Fruit fly (Drosophila melanogaster) S2 (cell line): ENCODE measurements around the gene PKD.

ENCODE experiments used
- CG8478 ChIP-seq: fragments of >200 bp; optimal IDR thresholded peaks from 2 replicates; lab custom pipeline; 2018
- CTCF ChIP-seq, 2 experiments: fragments of >200 bp; optimal IDR thresholded peaks; 2 replicates each; lab custom pipeline; 2018

The PKD gene

dm6 chr3R:18298298-18298899 lies 15.8 kb downstream of the PKD start:
- TF ChIP-seq CG8478 (lab: Kevin White, UChicago), result no peak
- TF ChIP-seq CTCF (optimal IDR thresholded peaks at IDR 0.05; lab: Kevin White, UChicago), result no peak

- TF ChIP-seq CTCF (optimal IDR thresholded peaks at IDR 0.05; lab: Kevin White, UChicago), result no peak
- TF ChIP-seq CG8478 (lab: Kevin White, UChicago), result no peak
These were observed 16.5 kb downstream of the PKD start for dm6 chr3R:18297444-18298297.

- TF ChIP-seq CTCF (optimal IDR thresholded peaks at IDR 0.05; lab: Kevin White, UChicago) (no peak), CG8478 (lab: Kevin White, UChicago) (no peak)
These were observed 17.5 kb downstream of the PKD start for dm6 chr3R:18296737-18297136.

dm6 chr3R:18296084-18296483 lies 18.1 kb downstream of the PKD start:
- TF ChIP-seq CTCF (optimal IDR thresholded peaks at IDR 0.05; lab: Kevin White, UChicago), result no peak
- no peak for TF ChIP-seq CG8478 (lab: Kevin White, UChicago)

- TF ChIP-seq CG8478 (lab: Kevin White, UChicago) (no peak), CTCF (optimal IDR thresholded peaks at IDR 0.05; lab: Kevin White, UChicago) (no peak)
These were observed 18.8 kb downstream of the PKD start for dm6 chr3R:18295262-18295944.

dm6 chr3R:18294488-18294887 lies 19.7 kb downstream of the PKD start:
- TF ChIP-seq CG8478 (lab: Kevin White, UChicago), result no peak
- no peak for TF ChIP-seq CTCF (optimal IDR thresholded peaks at IDR 0.05; lab: Kevin White, UChicago)

dm6 chr3R:18292371-18292770 lies 21.8 kb downstream of the PKD start:
- TF ChIP-seq CG8478 (lab: Kevin White, UChicago) (no peak), CTCF (optimal IDR thresholded peaks at IDR 0.05; lab: Kevin White, UChicago) (no peak)

- no peak for TF ChIP-seq CTCF (optimal IDR thresholded peaks at IDR 0.05; lab: Kevin White, UChicago)
- no peak for TF ChIP-seq CG8478 (lab: Kevin White, UChicago)
These were observed 22.4 kb downstream of the PKD start for dm6 chr3R:18291831-18292230.

- no peak for TF ChIP-seq CTCF (optimal IDR thresholded peaks at IDR 0.05; lab: Kevin White, UChicago)
- no peak for TF ChIP-seq CG8478 (lab: Kevin White, UChicago)
These were observed 25.5 kb downstream of the PKD start, which contains the start of gene CG7131 for dm6 chr3R:18288677-18289076. TSS of gene CG7131 (minus strand) at chr3R:18288777.

- TF ChIP-seq CG8478 (lab: Kevin White, UChicago), result no peak
- TF ChIP-seq CTCF (optimal IDR thresholded peaks at IDR 0.05; lab: Kevin White, UChicago), result peak; percentile 42
These were observed 30.8 kb downstream of the PKD start, which contains the start of the genes CG14312 and CG8064 for dm6 chr3R:18283441-18283840. TSS of gene CG14312 (minus strand) at chr3R:18283528. TSS of gene CG8064 (plus strand) at chr3R:18283660.

dm6 chr3R:18280866-18281473 lies 33.2 kb downstream of the PKD start:
- no peak for TF ChIP-seq CG8478 (lab: Kevin White, UChicago)
- TF ChIP-seq CTCF (optimal IDR thresholded peaks at IDR 0.05; lab: Kevin White, UChicago), result no peak

- no peak for TF ChIP-seq CG8478 (lab: Kevin White, UChicago)
- TF ChIP-seq CTCF (optimal IDR thresholded peaks at IDR 0.05; lab: Kevin White, UChicago), result no peak
These were observed 34.1 kb downstream of the PKD start for dm6 chr3R:18280133-18280532.

- TF ChIP-seq CG8478 (lab: Kevin White, UChicago), result no peak
- no peak for TF ChIP-seq CTCF (optimal IDR thresholded peaks at IDR 0.05; lab: Kevin White, UChicago)
These were observed 34.7 kb downstream of the PKD start, which contains the start of gene CG7142 for dm6 chr3R:18279494-18279893. TSS of gene CG7142 (minus strand) at chr3R:18279522.

dm6 chr3R:18277406-18277805 lies 36.8 kb downstream of the PKD start:
- TF ChIP-seq CG8478 (lab: Kevin White, UChicago), result no peak
- no peak for TF ChIP-seq CTCF (optimal IDR thresholded peaks at IDR 0.05; lab: Kevin White, UChicago)
